Worm (Caenorhabditis elegans): ENCODE results near the gene folr-1.

- TF ChIP-seq mls-2 (tag; optimal IDR thresholded peaks at IDR 0.05) = no peak
- no peak for TF ChIP-seq cnd-1 (tag; optimal IDR thresholded peaks at IDR 0.05)
- TF ChIP-seq nhr-28 (tag; optimal IDR thresholded peaks at IDR 0.05) = no peak
- TF ChIP-seq tbx-8 (GFP tag; optimal IDR thresholded peaks at IDR 0.05) = no peak
- TF ChIP-seq unc-62 (GFP tag; optimal IDR thresholded peaks at IDR 0.05) = no peak
- TF ChIP-seq mab-5 (tag; optimal IDR thresholded peaks at IDR 0.05) = no peak
- no peak for TF ChIP-seq lsy-2 (tag; optimal IDR thresholded peaks at IDR 0.05)
- no peak for TF ChIP-seq ztf-11 (tag; optimal IDR thresholded peaks at IDR 0.05)
- no peak for TF ChIP-seq blmp-1 (tag; optimal IDR thresholded peaks at IDR 0.05)
- TF ChIP-seq nhr-237 (tag; optimal IDR thresholded peaks at IDR 0.05) = no peak
- TF ChIP-seq snpc-4 (tag; optimal IDR thresholded peaks at IDR 0.05) = no peak
- no peak for TF ChIP-seq zip-8 (tag; optimal IDR thresholded peaks at IDR 0.05)
- TF ChIP-seq nhr-76 (tag; optimal IDR thresholded peaks at IDR 0.05) = no peak
- TF ChIP-seq elt-3 (tag; optimal IDR thresholded peaks at IDR 0.05) = no peak
These were observed 49.6 kb upstream of the folr-1 start, which contains the start of gene R07B1.13 for ce11 chrX:9869522-9869921.
